Fruit fly (Drosophila melanogaster) whole organism, adult: Measurements from ENCODE around the gene CG12590.

Experiments
- CG1620 ChIP-seq: fragments of 200-800 bp; sonication (Bioruptor generic); optimal IDR thresholded peaks from 2 replicates; lab custom pipeline; 2016; ENCODE audit warnings: missing biosample characterization, missing genetic modification characterization
- CG33017 ChIP-seq: fragments of 200-800 bp; sonication (Bioruptor generic); optimal IDR thresholded peaks from 2 replicates; lab custom pipeline; 2018; ENCODE audit warnings: missing biosample characterization, mild to moderate bottlenecking, missing genetic modification characterization, moderate library complexity
- CG5204 ChIP-seq: fragments of 200-800 bp; sonication (Bioruptor generic); optimal IDR thresholded peaks from 2 replicates; lab custom pipeline; 2016; ENCODE audit warnings: missing biosample characterization, missing genetic modification characterization
- CG7045 ChIP-seq: fragments of 200-800 bp; sonication (Bioruptor generic); optimal IDR thresholded peaks from 2 replicates; lab custom pipeline; 2017; ENCODE audit warnings: missing biosample characterization, mild to moderate bottlenecking, missing genetic modification characterization
- Hr96 ChIP-seq: fragments of 200-800 bp; sonication (Bioruptor generic); optimal IDR thresholded peaks from 2 replicates; lab custom pipeline; 2016; ENCODE audit warnings: missing biosample characterization, missing genetic modification characterization
- Mnt ChIP-seq: fragments of 200-800 bp; sonication (Bioruptor generic); optimal IDR thresholded peaks from 2 replicates; lab custom pipeline; 2016; ENCODE audit warnings: missing biosample characterization, mild to moderate bottlenecking, missing genetic modification characterization
- cic ChIP-seq: fragments of 200-800 bp; sonication (Bioruptor generic); optimal IDR thresholded peaks from 2 replicates; lab custom pipeline; 2017; ENCODE audit warnings: missing biosample characterization, mild to moderate bottlenecking, missing genetic modification characterization, moderate library complexity
- cnc ChIP-seq, 2 experiments: fragments of >200 bp; optimal IDR thresholded peaks; 2 replicates each; lab custom pipeline; 2017
- ovo ChIP-seq: fragments of 200-800 bp; sonication (Bioruptor generic); optimal IDR thresholded peaks from 2 replicates; lab custom pipeline; 2016; ENCODE audit warnings: missing biosample characterization, missing genetic modification characterization

DNA sequence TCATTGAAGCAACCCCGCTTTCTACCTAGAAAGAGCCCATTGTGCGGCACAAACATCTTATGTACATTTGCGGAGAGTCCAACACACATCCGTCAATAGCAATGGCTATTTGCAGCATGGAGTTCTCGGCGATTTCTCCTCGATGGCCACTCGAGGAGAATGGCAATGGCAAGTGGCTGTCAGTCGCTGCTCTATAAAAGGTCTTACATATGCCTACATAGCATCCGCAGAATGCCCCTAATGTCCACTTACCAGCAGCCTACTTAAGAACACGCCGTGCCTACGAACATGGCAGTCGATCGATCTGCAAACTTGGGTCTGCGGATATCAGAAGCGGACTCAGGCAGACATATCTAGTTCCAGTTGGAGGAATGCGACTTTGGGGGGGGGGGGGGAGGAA, 45.3 kb upstream of the CG12590 start:
- TF ChIP-seq cnc (optimal IDR thresholded peaks at IDR 0.05; lab: Kevin White, UChicago) (no peak), CG5204 (no peak), Hr96 (no peak), ovo (GFP tag; lab: Kevin White, UChicago) (no peak), Mnt (no peak), CG1620 (GFP tag; lab: Kevin White, UChicago) (no peak), cic (GFP tag; lab: Kevin White, UChicago) (no peak), CG7045 (GFP tag; lab: Kevin White, UChicago) (no peak), CG33017 (tag; lab: Kevin White, UChicago) (no peak)
